Worm (Caenorhabditis elegans) whole organism, L4/young adult: ENCODE results near the gene T20D4.11.

Source experiments
- W03F9.2 ChIP-seq: fragments of 150-350 bp; optimal IDR thresholded peaks from 2 replicates; lab custom pipeline; 2014; ENCODE audit warnings: missing biosample characterization, missing genetic modification characterization
- dao-5 ChIP-seq: sonication (generic microtip); optimal IDR thresholded peaks from 2 replicates; lab custom pipeline; 2016; ENCODE audit warnings: missing genotype, missing genetic modification characterization, moderate library complexity, missing compliant biosample characterization
- him-1 ChIP-seq: sonication (generic microtip); optimal IDR thresholded peaks from 2 replicates; lab custom pipeline; 2016; ENCODE audit warnings: missing genotype, missing genetic modification reagents, missing genetic modification characterization, missing compliant biosample characterization

DNA sequence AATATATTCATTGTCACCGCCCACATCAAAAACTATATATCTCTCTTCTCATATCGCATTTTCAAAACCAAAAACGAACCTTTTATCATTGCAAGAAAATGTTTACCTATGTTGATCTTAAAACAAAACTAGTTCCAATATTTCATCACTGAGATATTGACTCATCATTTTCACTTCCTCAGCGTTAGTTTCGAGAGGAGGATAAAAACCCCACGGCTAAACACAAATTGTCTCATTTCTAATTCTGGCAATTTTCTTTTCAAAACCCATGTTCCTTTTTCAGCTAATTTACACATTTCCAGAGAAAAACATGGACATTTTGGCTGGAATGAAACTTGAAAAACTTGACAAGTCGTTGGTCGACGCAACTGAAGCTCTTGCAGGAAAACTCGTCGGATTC, 10.1 kb downstream of the T20D4.11 start, which contains the start of gene T20D4.7:
- no peak for TF ChIP-seq dao-5 (tag; lab: Kevin White, UChicago)
- no peak for TF ChIP-seq him-1 (tag; lab: Kevin White, UChicago)
- no peak for TF ChIP-seq W03F9.2
